Fruit fly (Drosophila melanogaster) whole organism: ENCODE data around the gene eIF2D.

ENCODE experiments used
- pan ChIP-seq: fragments of >200 bp; optimal IDR thresholded peaks from 2 replicates; lab custom pipeline; 2017
- psq ChIP-seq: fragments of >200 bp; optimal IDR thresholded peaks from 2 replicates; lab custom pipeline; 2017
- usp ChIP-seq: fragments of >200 bp; optimal IDR thresholded peaks from 2 replicates; lab custom pipeline; 2017; ENCODE audit warnings: missing biosample characterization, missing genetic modification characterization, mixed read lengths

DNA sequence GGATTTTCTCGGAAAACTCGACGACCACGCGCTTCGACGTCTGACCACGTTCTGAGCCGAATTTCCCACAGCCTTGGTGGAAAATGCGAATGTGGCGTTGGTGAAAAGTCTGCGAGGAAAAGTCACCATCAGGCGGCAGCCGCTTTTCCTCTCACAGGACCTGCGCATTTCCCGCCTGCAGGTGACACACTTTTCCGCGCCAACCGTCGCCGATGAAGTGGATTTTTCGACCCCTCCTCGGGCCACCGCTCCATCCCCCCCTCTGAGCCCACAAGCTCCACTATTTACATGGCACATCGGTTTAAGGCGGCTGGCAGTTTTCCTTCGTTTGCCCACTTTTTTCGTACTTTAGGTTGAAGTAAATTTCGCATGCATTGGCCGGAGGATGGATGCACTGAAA, 43.4 kb upstream of the eIF2D start, which contains the start of gene jus:
- no peak for TF ChIP-seq pan (lab: Kevin White, UChicago)
- TF ChIP-seq usp (GFP tag; lab: Kevin White, UChicago), result no peak
- TF ChIP-seq psq (lab: Kevin White, UChicago), result no peak
